Fruit fly (Drosophila melanogaster): ENCODE results near the gene CG31036.

dm6 chr3R:29935756-29936155, 27.8 kb downstream of the CG31036 start, which contains the start of the genes eIF2Balpha and Vps13B:
- TF ChIP-seq Sin3A (optimal IDR thresholded peaks at IDR 0.05) (no peak), h (optimal IDR thresholded peaks at IDR 0.05) (no peak), psq (optimal IDR thresholded peaks at IDR 0.05) (no peak), ttk (optimal IDR thresholded peaks at IDR 0.05) (no peak), insv (optimal IDR thresholded peaks at IDR 0.05) (no peak), Myc (optimal IDR thresholded peaks at IDR 0.05) (no peak)
